Worm (Caenorhabditis elegans): Measurements from ENCODE around the gene srv-12.

- TF ChIP-seq dao-5 (tag; optimal IDR thresholded peaks at IDR 0.05) (no peak), him-1 (tag; optimal IDR thresholded peaks at IDR 0.05) (no peak), W03F9.2 (tag; optimal IDR thresholded peaks at IDR 0.05) (no peak)
Observed at ce11 chrIV:10068266-10068665, 14.8 kb upstream of the srv-12 start.
